Worm (Caenorhabditis elegans): ENCODE results near the gene rtfo-1.

Gene rtfo-1

DNA sequence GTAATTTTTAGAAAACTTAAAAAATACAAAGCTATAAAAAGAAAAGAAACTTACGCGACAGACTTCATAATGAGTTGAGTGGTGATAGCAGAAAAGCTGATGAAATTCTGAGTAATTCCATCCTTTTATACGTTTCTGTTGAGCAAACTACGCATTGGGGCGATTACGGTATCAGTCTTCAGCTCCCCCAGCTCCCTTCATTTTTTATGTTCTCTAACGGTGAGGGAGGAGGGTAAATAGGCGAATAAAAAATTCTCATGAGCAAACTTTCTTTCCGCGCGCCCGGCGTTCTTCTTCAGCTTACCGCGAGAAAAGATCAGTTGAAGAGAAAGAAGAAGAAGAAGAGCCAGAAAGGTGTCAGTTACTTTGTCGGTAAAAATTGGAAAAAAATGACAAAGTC lies 36.5 kb upstream of the rtfo-1 start, which contains the start of gene idpc-7:
TSS of gene idpc-7 (minus strand) at position 101 of the 400 bp plus-strand sequence.
- no peak for TF ChIP-seq lin-13 (tag; optimal IDR thresholded peaks at IDR 0.05)
- no peak for TF ChIP-seq elt-1 (tag; optimal IDR thresholded peaks at IDR 0.05; ENCODE audit: borderline replicate concordance, insufficient read depth)
- TF ChIP-seq nhr-2 (tag; optimal IDR thresholded peaks at IDR 0.05): no peak
- no peak for TF ChIP-seq flh-1 (GFP tag; optimal IDR thresholded peaks at IDR 0.05)
- TF ChIP-seq unc-39 (tag; optimal IDR thresholded peaks at IDR 0.05): no peak
- no peak for TF ChIP-seq sptf-1 (tag; optimal IDR thresholded peaks at IDR 0.05)
- TF ChIP-seq nhr-12 (tag; optimal IDR thresholded peaks at IDR 0.05): no peak
- no peak for TF ChIP-seq bed-3 (GFP tag; optimal IDR thresholded peaks at IDR 0.05)
- no peak for TF ChIP-seq elt-3 (tag; optimal IDR thresholded peaks at IDR 0.05)
- no peak for TF ChIP-seq ham-2 (GFP tag; optimal IDR thresholded peaks at IDR 0.05)
- no peak for TF ChIP-seq ceh-43 (GFP tag; optimal IDR thresholded peaks at IDR 0.05)
- TF ChIP-seq blmp-1 (tag; optimal IDR thresholded peaks at IDR 0.05): no peak
- no peak for TF ChIP-seq zip-8 (tag; optimal IDR thresholded peaks at IDR 0.05)
- no peak for TF ChIP-seq sem-2 (GFP tag; optimal IDR thresholded peaks at IDR 0.05)
- TF ChIP-seq M03D4.4 (tag; optimal IDR thresholded peaks at IDR 0.05): no peak
- no peak for TF ChIP-seq hlh-1 (tag; optimal IDR thresholded peaks at IDR 0.05)
- TF ChIP-seq snpc-4 (tag; optimal IDR thresholded peaks at IDR 0.05): no peak

DNA sequence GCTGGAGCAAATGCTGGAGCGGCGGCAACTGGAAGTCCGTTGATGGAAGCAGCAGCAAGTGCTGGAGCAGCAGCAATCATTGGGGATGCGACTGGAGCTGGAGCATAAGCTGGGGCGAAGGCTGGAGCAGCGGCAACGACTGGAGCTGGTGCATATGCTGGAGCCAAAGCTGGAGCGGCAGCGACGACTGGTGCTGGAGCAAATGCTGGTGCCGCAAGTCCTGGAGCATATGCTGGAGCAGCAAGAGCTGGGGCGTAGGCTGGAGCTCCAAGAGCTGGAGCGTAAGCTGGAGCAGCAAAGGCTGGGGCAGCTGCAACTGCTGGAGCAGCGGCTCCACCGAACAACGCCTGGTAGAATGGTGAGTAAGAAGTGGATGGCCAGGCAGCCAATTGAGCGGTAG lies 36.0 kb upstream of the rtfo-1 start:
- TF ChIP-seq nhr-2 (tag; optimal IDR thresholded peaks at IDR 0.05): no peak
- TF ChIP-seq bed-3 (GFP tag; optimal IDR thresholded peaks at IDR 0.05): no peak

DNA sequence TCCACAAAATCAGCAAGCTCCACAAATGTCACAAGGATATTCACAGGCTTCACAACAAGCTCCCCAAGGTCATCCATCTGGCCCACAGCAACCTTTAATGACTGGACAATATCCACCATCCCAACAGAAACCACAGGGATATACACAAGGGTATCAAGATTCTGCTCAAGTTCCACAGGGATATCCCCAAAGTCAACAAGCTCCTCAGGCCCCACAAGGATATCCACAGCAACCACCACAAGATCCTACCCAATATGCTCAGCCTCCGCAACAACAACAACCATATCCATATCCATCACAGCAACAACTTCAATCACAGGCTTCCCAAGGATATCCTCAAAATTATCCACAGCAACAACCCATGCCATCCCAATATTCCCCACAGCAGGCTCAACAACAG lies 34.2 kb upstream of the rtfo-1 start:
- no peak for TF ChIP-seq nhr-12 (tag; optimal IDR thresholded peaks at IDR 0.05)

DNA sequence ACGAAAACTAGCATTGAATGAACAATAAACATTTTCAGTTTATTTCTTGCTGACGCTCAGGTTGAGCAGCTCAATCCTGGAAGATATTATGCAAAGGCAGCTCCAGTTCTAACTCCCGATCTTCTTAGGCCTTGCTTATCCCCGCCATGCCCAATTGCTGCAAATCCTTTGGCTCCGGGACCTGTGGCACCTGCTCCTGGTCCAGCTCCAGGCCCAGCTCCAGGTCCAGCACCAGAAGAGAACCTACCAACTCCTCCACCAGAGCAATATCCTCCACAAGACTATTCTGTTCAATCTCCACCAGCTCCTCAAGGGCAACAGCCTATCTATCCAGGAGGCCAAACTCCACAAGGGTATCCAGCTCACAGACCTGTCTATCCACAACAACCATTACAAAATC lies 33.7 kb upstream of the rtfo-1 start:
- TF ChIP-seq unc-62 (GFP tag; optimal IDR thresholded peaks at IDR 0.05): no peak
- no peak for TF ChIP-seq lin-13 (tag; optimal IDR thresholded peaks at IDR 0.05)
- TF ChIP-seq zip-8 (tag; optimal IDR thresholded peaks at IDR 0.05): no peak
- no peak for TF ChIP-seq mls-2 (tag; optimal IDR thresholded peaks at IDR 0.05)
- TF ChIP-seq nhr-2 (tag; optimal IDR thresholded peaks at IDR 0.05): no peak
- no peak for TF ChIP-seq hlh-1 (tag; optimal IDR thresholded peaks at IDR 0.05)
- TF ChIP-seq flh-1 (GFP tag; optimal IDR thresholded peaks at IDR 0.05): no peak
- no peak for TF ChIP-seq blmp-1 (tag; optimal IDR thresholded peaks at IDR 0.05)
- no peak for TF ChIP-seq sem-2 (GFP tag; optimal IDR thresholded peaks at IDR 0.05)
- TF ChIP-seq elt-3 (tag; optimal IDR thresholded peaks at IDR 0.05): no peak
- no peak for TF ChIP-seq cnd-1 (tag; optimal IDR thresholded peaks at IDR 0.05)
- no peak for TF ChIP-seq ceh-83 (GFP tag; optimal IDR thresholded peaks at IDR 0.05)
- TF ChIP-seq ham-2 (GFP tag; optimal IDR thresholded peaks at IDR 0.05): no peak
- no peak for TF ChIP-seq nhr-12 (tag; optimal IDR thresholded peaks at IDR 0.05)
- TF ChIP-seq elt-1 (tag; optimal IDR thresholded peaks at IDR 0.05; ENCODE audit: borderline replicate concordance, insufficient read depth): no peak

DNA sequence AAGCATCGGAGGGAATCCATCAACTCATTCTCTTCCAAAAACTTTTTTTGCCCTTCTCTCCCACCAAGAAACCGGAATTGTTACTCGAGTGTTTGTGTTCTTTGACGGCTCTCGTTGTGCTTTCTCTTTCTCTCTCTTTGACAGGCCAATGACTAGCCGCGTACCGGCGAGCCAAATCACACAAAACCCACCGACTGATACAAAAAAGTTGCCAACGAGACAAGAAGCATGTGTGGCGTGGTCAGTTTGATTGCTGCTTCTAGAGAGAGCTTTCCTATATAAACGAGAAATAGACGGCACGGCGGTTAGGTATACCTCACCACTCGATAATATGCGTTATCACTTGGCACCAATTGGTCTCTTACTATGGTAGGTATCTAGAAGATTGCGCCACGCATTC lies 33.3 kb upstream of the rtfo-1 start, which contains the start of gene pqn-63:
TSS of gene pqn-63 (plus strand) at position 307 of the 400 bp plus-strand sequence.
- TF ChIP-seq ham-2 (GFP tag; optimal IDR thresholded peaks at IDR 0.05) (no peak), sem-2 (GFP tag; optimal IDR thresholded peaks at IDR 0.05) (no peak), hlh-1 (tag; optimal IDR thresholded peaks at IDR 0.05) (no peak), ceh-83 (GFP tag; optimal IDR thresholded peaks at IDR 0.05) (no peak), snpc-4 (tag; optimal IDR thresholded peaks at IDR 0.05) (no peak), pha-4 (tag; optimal IDR thresholded peaks at IDR 0.05) (no peak), drap-1 (GFP tag; optimal IDR thresholded peaks at IDR 0.05) (no peak), elt-3 (tag; optimal IDR thresholded peaks at IDR 0.05) (no peak), ztf-11 (tag; optimal IDR thresholded peaks at IDR 0.05) (no peak), unc-62 (GFP tag; optimal IDR thresholded peaks at IDR 0.05) (no peak), nhr-28 (tag; optimal IDR thresholded peaks at IDR 0.05) (no peak), M03D4.4 (tag; optimal IDR thresholded peaks at IDR 0.05) (no peak), sptf-1 (tag; optimal IDR thresholded peaks at IDR 0.05) (no peak), nhr-2 (tag; optimal IDR thresholded peaks at IDR 0.05) (no peak)

DNA sequence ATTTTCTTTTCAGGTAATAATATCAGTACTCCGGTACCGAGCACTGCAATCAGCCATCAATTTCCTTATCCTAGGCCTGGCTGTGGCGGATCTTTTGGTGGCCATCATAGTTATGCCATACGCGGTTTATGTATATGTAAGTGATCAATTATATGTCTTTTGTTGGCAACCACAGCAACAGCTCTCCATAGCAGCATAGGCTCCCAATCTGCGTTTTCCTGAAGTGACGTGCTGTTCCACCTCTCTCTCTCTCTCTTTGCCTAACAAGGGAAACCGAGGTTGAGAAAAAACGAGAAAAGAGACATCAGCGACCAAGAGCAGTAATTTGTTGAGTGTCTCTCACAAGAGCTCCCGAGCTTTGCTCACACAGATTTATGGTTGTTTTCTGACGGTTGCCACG lies 26.8 kb upstream of the rtfo-1 start:
- TF ChIP-seq ces-1 (GFP tag; optimal IDR thresholded peaks at IDR 0.05) (no peak), snpc-4 (tag; optimal IDR thresholded peaks at IDR 0.05) (no peak), ham-2 (GFP tag; optimal IDR thresholded peaks at IDR 0.05) (no peak), pha-4 (tag; optimal IDR thresholded peaks at IDR 0.05) (no peak), nhr-237 (tag; optimal IDR thresholded peaks at IDR 0.05) (no peak), nhr-28 (tag; optimal IDR thresholded peaks at IDR 0.05) (no peak), nhr-76 (tag; optimal IDR thresholded peaks at IDR 0.05) (no peak), mep-1 (tag; optimal IDR thresholded peaks at IDR 0.05) (no peak), drap-1 (GFP tag; optimal IDR thresholded peaks at IDR 0.05) (no peak), hlh-1 (tag; optimal IDR thresholded peaks at IDR 0.05) (no peak), lsy-2 (tag; optimal IDR thresholded peaks at IDR 0.05) (no peak), mls-2 (tag; optimal IDR thresholded peaks at IDR 0.05) (no peak), M03D4.4 (tag; optimal IDR thresholded peaks at IDR 0.05) (no peak), sem-2 (GFP tag; optimal IDR thresholded peaks at IDR 0.05) (no peak), blmp-1 (tag; optimal IDR thresholded peaks at IDR 0.05) (no peak), ztf-11 (tag; optimal IDR thresholded peaks at IDR 0.05) (no peak), unc-39 (tag; optimal IDR thresholded peaks at IDR 0.05) (no peak), ceh-39 (tag; optimal IDR thresholded peaks at IDR 0.05) (no peak)

Measured in whole organism, mixed stage, embryonic.